Fruit fly (Drosophila melanogaster) ovary, adult (tissue): ENCODE data around the gene CG14402.

Experiments
- CG17801 ChIP-seq: fragments of 200-800 bp; optimal IDR thresholded peaks from 2 replicates; lab custom pipeline; 2019; ENCODE audit warnings: missing biosample characterization, mild to moderate bottlenecking, missing genetic modification characterization, moderate library complexity; ENCODE audit not compliant: partially characterized antibody

Gene CG14402

dm6 chr2L:20849000-20849399 lies at the start of gene CG14402:
CG14402 (plus strand) TSS chr2L:20849300.
- TF ChIP-seq CG17801 (GFP tag; lab: Kevin White, UChicago): no peak

dm6 chr2L:20799991-20800897 lies 48.9 kb upstream of the CG14402 start:
- TF ChIP-seq CG17801 (GFP tag; lab: Kevin White, UChicago): peak; percentile 45

dm6 chr2L:20801801-20802200 lies 47.3 kb upstream of the CG14402 start:
- TF ChIP-seq CG17801 (GFP tag; lab: Kevin White, UChicago): no peak

dm6 chr2L:20802204-20802603 lies 46.9 kb upstream of the CG14402 start:
- no peak for TF ChIP-seq CG17801 (GFP tag; lab: Kevin White, UChicago)

- no peak for TF ChIP-seq CG17801 (GFP tag; lab: Kevin White, UChicago)
Observed at dm6 chr2L:20802839-20803238, 46.3 kb upstream of the CG14402 start.

- no peak for TF ChIP-seq CG17801 (GFP tag; lab: Kevin White, UChicago)
Observed at dm6 chr2L:20803733-20804164, 45.4 kb upstream of the CG14402 start.

dm6 chr2L:20805624-20806339 lies 43.3 kb upstream of the CG14402 start:
- peak; percentile 92 for TF ChIP-seq CG17801 (GFP tag; lab: Kevin White, UChicago)

dm6 chr2L:20806619-20807018 lies 42.5 kb upstream of the CG14402 start:
- TF ChIP-seq CG17801 (GFP tag; lab: Kevin White, UChicago): no peak

- TF ChIP-seq CG17801 (GFP tag; lab: Kevin White, UChicago): no peak
Observed at dm6 chr2L:20807617-20808509, 41.2 kb upstream of the CG14402 start.

- no peak for TF ChIP-seq CG17801 (GFP tag; lab: Kevin White, UChicago)
Observed at dm6 chr2L:20808510-20809195, 40.4 kb upstream of the CG14402 start.

- no peak for TF ChIP-seq CG17801 (GFP tag; lab: Kevin White, UChicago)
Observed at dm6 chr2L:20809229-20809628, 39.9 kb upstream of the CG14402 start.

dm6 chr2L:20811039-20811652 lies 38.0 kb upstream of the CG14402 start:
- no peak for TF ChIP-seq CG17801 (GFP tag; lab: Kevin White, UChicago)

- TF ChIP-seq CG17801 (GFP tag; lab: Kevin White, UChicago): peak; percentile 40
Observed at dm6 chr2L:20812283-20813189, 36.6 kb upstream of the CG14402 start.
